Worm (Caenorhabditis elegans): ENCODE measurements around the gene trr-1.

Gene trr-1

DNA sequence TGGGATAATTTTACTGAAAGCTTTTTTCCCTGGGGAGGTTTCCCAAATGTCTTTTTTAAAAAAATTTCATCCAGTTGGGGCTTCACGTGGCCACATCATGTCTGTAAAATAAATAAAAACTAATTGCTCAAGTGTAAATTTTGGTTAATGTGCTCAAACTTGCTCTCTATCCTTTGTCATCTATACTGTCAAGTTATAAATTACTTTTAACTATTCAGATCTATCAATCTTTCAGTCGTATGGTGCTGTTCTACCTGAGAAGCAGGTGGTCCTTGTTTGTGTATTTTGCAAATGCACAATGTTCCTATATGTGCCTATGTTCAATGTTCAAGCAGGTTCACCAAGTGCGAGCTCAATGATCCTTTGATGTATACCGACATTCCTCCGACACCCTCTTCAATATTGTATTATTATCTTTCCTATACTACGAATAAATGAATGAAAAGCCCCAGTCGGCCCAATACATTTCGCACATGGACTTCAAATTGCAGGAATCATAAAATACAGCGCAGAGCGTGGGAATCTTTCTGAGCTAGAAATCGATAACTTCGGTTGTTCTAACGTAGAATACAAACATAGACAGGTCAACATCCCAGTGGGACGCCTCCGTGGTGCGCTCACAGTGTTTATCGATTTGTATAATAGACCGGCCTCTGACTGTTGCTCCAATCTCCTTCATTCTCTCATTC lies 5.6 kb upstream of the trr-1 start, which contains the start of the genes sfxn-1.4 and C47D12.4:
Gene sfxn-1.4 (minus strand): TSS at position 101 of the 689 bp plus-strand sequence.
Gene C47D12.4 (plus strand): TSS at position 639 of the 689 bp plus-strand sequence.
- TF ChIP-seq scrt-1 (GFP tag; IDR thresholded peaks at IDR 0.05), result no peak
- no peak for TF ChIP-seq aly-1 (tag; optimal IDR thresholded peaks at IDR 0.05)

DNA sequence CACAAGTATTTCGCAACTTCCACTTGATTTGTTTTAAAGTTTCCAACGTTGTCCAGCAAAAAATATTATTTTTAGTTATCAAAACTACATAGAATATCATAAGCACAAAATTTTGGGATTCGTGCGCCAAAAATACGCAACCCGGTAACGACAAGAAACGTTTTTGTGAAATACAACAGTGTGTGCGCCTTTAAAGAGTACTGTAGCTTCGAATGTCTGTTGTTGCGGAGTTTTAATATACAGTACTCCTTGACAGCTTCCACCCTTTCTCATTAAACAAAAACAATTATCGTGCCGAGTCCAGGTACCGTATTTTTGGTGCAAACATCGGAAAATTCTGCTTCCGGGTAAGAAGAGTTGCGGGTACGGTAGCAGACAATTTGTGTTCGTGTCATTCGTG lies 4.5 kb upstream of the trr-1 start:
- TF ChIP-seq ets-7 (tag; optimal IDR thresholded peaks at IDR 0.05) (no peak), pes-1 (GFP tag; IDR thresholded peaks at IDR 0.05) (no peak), tra-4 (tag; optimal IDR thresholded peaks at IDR 0.05) (no peak), hmg-4 (GFP tag; optimal IDR thresholded peaks at IDR 0.05) (no peak), aly-1 (tag; optimal IDR thresholded peaks at IDR 0.05) (no peak), F13C5.2 (tag; optimal IDR thresholded peaks at IDR 0.05) (no peak), ama-1 (optimal IDR thresholded peaks at IDR 0.05) (no peak), tbx-37 (GFP tag; conservative IDR thresholded peaks at IDR 0.05) (no peak), hmbx-1 (tag; optimal IDR thresholded peaks at IDR 0.05) (no peak), B0310.2 (tag; optimal IDR thresholded peaks at IDR 0.05) (no peak), tbx-11 (GFP tag; IDR thresholded peaks at IDR 0.05) (no peak), ceh-13 (GFP tag; optimal IDR thresholded peaks at IDR 0.05) (no peak), scrt-1 (GFP tag; IDR thresholded peaks at IDR 0.05) (no peak), hnd-1 (tag; optimal IDR thresholded peaks at IDR 0.05) (no peak), flt-1 (GFP tag; IDR thresholded peaks at IDR 0.05) (no peak), ceh-36 (tag; optimal IDR thresholded peaks at IDR 0.05) (no peak), sea-1 (GFP tag; conservative IDR thresholded peaks at IDR 0.05) (no peak)

DNA sequence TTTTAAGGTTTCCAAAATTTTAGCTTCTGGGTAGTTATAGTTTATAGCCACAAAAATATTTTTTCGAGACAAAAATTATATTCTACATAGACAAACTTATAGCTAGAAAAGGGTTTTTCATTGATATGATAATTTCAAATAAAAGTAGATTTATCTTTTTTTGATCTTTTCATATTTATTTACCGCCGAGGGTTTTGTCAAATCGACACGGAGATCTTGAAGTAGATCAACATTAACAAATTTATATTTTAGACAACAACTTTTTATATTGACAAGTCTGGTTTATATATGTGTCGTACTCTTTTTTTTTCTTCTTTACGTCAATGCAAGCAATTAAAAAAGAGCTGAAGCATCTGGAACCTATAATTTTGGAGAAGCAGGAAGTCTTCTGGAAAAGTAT lies 16.9 kb downstream of the trr-1 start:
- no peak for TF ChIP-seq ceh-13 (GFP tag; optimal IDR thresholded peaks at IDR 0.05)
- TF ChIP-seq scrt-1 (GFP tag; IDR thresholded peaks at IDR 0.05), result no peak
- no peak for TF ChIP-seq hnd-1 (tag; optimal IDR thresholded peaks at IDR 0.05)
- no peak for TF ChIP-seq sea-1 (GFP tag; conservative IDR thresholded peaks at IDR 0.05)
- no peak for TF ChIP-seq hmbx-1 (tag; optimal IDR thresholded peaks at IDR 0.05)

DNA sequence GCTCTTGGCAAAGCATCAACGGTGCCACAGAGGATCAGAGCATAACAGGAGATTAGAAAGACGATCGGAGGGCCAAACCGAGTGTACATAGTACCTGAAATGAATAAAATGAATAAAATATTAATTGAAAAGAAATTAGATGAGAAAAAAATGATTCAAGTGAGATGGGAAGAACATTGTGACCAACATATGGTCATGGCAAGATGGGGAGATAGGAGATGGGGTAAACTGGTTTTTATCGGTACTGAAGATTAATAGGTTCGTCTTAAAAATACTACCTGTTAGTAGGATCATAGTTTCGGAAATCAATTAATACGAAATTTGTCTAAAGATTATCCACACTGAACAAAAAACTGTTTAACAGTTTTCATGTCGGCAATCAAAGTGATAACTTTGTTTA lies 18.6 kb downstream of the trr-1 start, which contains the start of gene nep-1:
Gene nep-1 (minus strand): TSS at position 101 of the 400 bp plus-strand sequence.
- TF ChIP-seq tra-4 (tag; optimal IDR thresholded peaks at IDR 0.05) (no peak), hmg-4 (GFP tag; optimal IDR thresholded peaks at IDR 0.05) (no peak), ceh-36 (tag; optimal IDR thresholded peaks at IDR 0.05) (no peak), hnd-1 (tag; optimal IDR thresholded peaks at IDR 0.05) (no peak), ceh-13 (GFP tag; optimal IDR thresholded peaks at IDR 0.05) (no peak), pes-1 (GFP tag; IDR thresholded peaks at IDR 0.05) (no peak), sea-1 (GFP tag; conservative IDR thresholded peaks at IDR 0.05) (no peak), aly-1 (tag; optimal IDR thresholded peaks at IDR 0.05) (no peak), flt-1 (GFP tag; IDR thresholded peaks at IDR 0.05) (no peak), hmbx-1 (tag; optimal IDR thresholded peaks at IDR 0.05) (no peak), tbx-37 (GFP tag; conservative IDR thresholded peaks at IDR 0.05) (no peak), ama-1 (optimal IDR thresholded peaks at IDR 0.05) (no peak), ets-7 (tag; optimal IDR thresholded peaks at IDR 0.05) (no peak), F13C5.2 (tag; optimal IDR thresholded peaks at IDR 0.05) (no peak), scrt-1 (GFP tag; IDR thresholded peaks at IDR 0.05) (no peak)

DNA sequence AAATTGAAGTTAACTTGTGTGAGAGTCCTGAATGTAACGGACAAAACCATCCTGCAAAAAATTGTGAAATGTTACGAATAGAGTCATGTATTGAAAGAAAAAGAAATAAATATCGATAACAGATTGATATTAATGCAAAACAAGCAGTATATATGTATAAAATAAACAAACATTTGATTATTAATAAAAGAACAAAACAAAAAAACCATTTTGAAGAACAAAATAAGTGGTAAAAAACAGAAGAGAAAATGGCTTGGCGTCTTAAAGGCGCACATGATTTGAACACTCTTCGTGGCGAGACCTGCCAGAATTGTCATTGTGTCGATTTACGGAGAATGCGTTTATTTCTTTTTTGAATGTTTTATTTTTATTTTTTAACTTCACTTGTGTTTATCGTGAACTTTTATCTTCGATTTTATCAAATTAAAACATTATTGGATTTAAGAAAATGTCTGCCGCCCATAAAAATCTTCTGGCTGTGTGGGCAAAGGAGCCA lies 23.0 kb downstream of the trr-1 start, which contains the start of the genes rad-23 and rpn-12:
Gene rad-23 (minus strand): TSS at position 51 of the 496 bp plus-strand sequence.
Gene rpn-12 (plus strand): TSS at position 446 of the 496 bp plus-strand sequence.
- TF ChIP-seq tra-4 (tag; optimal IDR thresholded peaks at IDR 0.05) (no peak), ets-7 (tag; optimal IDR thresholded peaks at IDR 0.05) (no peak), scrt-1 (GFP tag; IDR thresholded peaks at IDR 0.05) (no peak), sea-1 (GFP tag; conservative IDR thresholded peaks at IDR 0.05) (no peak), tbx-37 (GFP tag; conservative IDR thresholded peaks at IDR 0.05) (no peak), B0310.2 (tag; optimal IDR thresholded peaks at IDR 0.05) (no peak), hmg-4 (GFP tag; optimal IDR thresholded peaks at IDR 0.05) (no peak), hmbx-1 (tag; optimal IDR thresholded peaks at IDR 0.05) (no peak)

DNA sequence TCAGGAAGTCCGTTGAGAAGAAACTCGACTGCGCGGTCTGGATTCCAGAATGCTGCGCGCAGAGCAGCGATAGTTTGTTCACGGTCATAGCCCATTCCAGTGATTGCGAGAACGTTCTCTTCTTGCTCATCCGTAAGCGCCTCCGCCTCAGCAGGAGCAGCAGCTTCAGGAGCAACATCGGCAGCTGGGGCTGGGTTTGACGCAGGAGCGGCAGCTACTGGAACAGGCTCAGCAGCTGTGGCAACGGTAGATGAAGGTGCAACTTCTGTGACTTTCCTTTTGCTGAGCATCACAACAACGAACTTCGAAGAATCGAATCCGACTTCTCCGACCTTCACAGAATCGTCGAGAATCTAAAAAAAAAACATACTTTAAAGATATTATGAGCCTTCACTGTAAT lies 23.6 kb downstream of the trr-1 start:
- no peak for TF ChIP-seq hmbx-1 (tag; optimal IDR thresholded peaks at IDR 0.05)
- no peak for TF ChIP-seq tbx-11 (GFP tag; IDR thresholded peaks at IDR 0.05)
- no peak for TF ChIP-seq F13C5.2 (tag; optimal IDR thresholded peaks at IDR 0.05)
- TF ChIP-seq hnd-1 (tag; optimal IDR thresholded peaks at IDR 0.05), result no peak
- no peak for TF ChIP-seq flt-1 (GFP tag; IDR thresholded peaks at IDR 0.05)
- no peak for TF ChIP-seq pes-1 (GFP tag; IDR thresholded peaks at IDR 0.05)
- TF ChIP-seq ama-1 (optimal IDR thresholded peaks at IDR 0.05), result no peak

DNA sequence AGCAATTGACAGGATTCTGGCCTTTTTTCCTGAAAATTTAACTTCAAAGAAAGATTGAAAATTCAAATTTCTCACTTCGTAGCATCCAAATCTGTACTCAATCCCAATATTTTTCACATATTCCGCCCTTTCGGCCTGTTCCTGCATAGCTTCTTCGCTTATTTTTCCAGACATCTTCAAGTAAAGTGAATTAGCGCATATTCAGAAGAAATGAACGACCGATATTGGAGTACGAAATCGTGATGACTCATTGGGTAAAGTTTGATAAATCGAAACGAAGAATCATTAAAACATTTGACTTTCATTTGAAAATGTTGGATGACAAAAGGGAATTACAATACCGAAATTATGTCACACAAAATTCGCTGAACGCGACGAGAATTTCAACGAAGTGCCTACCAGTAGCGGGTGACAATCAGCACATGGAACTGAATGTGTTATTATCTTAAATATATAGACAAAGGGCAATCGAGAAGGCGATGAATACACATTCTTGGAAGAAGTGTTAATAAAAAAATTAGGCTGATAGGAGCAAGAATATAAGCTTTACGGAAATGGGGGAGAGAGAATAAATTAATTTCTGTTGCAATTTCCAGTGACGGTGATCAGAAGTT lies 24.6 kb downstream of the trr-1 start, which contains the start of gene coa-7:
Gene coa-7 (minus strand): TSS at position 174 of the 614 bp plus-strand sequence.
- TF ChIP-seq tbx-37 (GFP tag; conservative IDR thresholded peaks at IDR 0.05) (no peak), sea-1 (GFP tag; conservative IDR thresholded peaks at IDR 0.05) (no peak), pes-1 (GFP tag; IDR thresholded peaks at IDR 0.05) (no peak), hmg-4 (GFP tag; optimal IDR thresholded peaks at IDR 0.05) (no peak), ama-1 (optimal IDR thresholded peaks at IDR 0.05) (no peak), aly-1 (tag; optimal IDR thresholded peaks at IDR 0.05) (no peak), flt-1 (GFP tag; IDR thresholded peaks at IDR 0.05) (no peak), B0310.2 (tag; optimal IDR thresholded peaks at IDR 0.05) (no peak), hnd-1 (tag; optimal IDR thresholded peaks at IDR 0.05) (no peak), ets-7 (tag; optimal IDR thresholded peaks at IDR 0.05) (no peak), ceh-13 (GFP tag; optimal IDR thresholded peaks at IDR 0.05) (no peak), tbx-11 (GFP tag; IDR thresholded peaks at IDR 0.05) (no peak), scrt-1 (GFP tag; IDR thresholded peaks at IDR 0.05) (no peak), hmbx-1 (tag; optimal IDR thresholded peaks at IDR 0.05) (no peak), tra-4 (tag; optimal IDR thresholded peaks at IDR 0.05) (no peak)

Data from whole organism, early embryonic.